Worm (Caenorhabditis elegans): ENCODE measurements around the gene gtf-2H3.
A peak's percentile ranks its signal among the peaks of the same experiment; 100 is the strongest.

Gene gtf-2H3

ce11 chrIII:10153003-10153402, 33.1 kb upstream of the gtf-2H3 start (continued):
- TF ChIP-seq ceh-8 (GFP tag; optimal IDR thresholded peaks at IDR 0.05) (peak; percentile 49), lsy-2 (tag; optimal IDR thresholded peaks at IDR 0.05) (peak; percentile 37 to 64), lir-3 (tag; optimal IDR thresholded peaks at IDR 0.05; ENCODE audit: poor library complexity) (peak; percentile 23), xbp-1 (tag; optimal IDR thresholded peaks at IDR 0.05) (peak; percentile 1), ceh-82 (tag; optimal IDR thresholded peaks at IDR 0.05) (peak in 2 of 3 experiments; percentile 7 to 71), fkh-10 (GFP tag; optimal IDR thresholded peaks at IDR 0.05) (peak; percentile 79), C34B4.2 (tag; optimal IDR thresholded peaks at IDR 0.05) (no peak)

- TF ChIP-seq nhr-237 (tag; optimal IDR thresholded peaks at IDR 0.05) (no peak), unc-86 (tag; optimal IDR thresholded peaks at IDR 0.05) (no peak), nhr-20 (tag; optimal IDR thresholded peaks at IDR 0.05) (no peak), mef-2 (tag; optimal IDR thresholded peaks at IDR 0.05) (no peak), blmp-1 (tag; optimal IDR thresholded peaks at IDR 0.05) (no peak), nhr-47 (tag; optimal IDR thresholded peaks at IDR 0.05) (no peak), hlh-4 (tag; optimal IDR thresholded peaks at IDR 0.05) (no peak), unc-130 (tag; optimal IDR thresholded peaks at IDR 0.05) (no peak), lsy-2 (tag; optimal IDR thresholded peaks at IDR 0.05) (no peak), fkh-10 (GFP tag; optimal IDR thresholded peaks at IDR 0.05) (no peak), irx-1 (tag; optimal IDR thresholded peaks at IDR 0.05) (no peak), ets-5 (GFP tag; IDR thresholded peaks at IDR 0.05) (no peak), xbp-1 (tag; optimal IDR thresholded peaks at IDR 0.05) (no peak)
Observed at ce11 chrIII:10152495-10152894, 32.5 kb upstream of the gtf-2H3 start, which contains the start of gene nac-3. Gene nac-3, plus strand, starts transcription at chrIII:10152795.

ce11 chrIII:10151719-10152118, 31.8 kb upstream of the gtf-2H3 start:
- no peak for TF ChIP-seq efl-1 (optimal IDR thresholded peaks at IDR 0.05)
- peak in 1 of 2 experiments; percentile 14 for TF ChIP-seq efl-1 (GFP tag; optimal IDR thresholded peaks at IDR 0.05 in 1 of 2)
- TF ChIP-seq aha-1 (tag; optimal IDR thresholded peaks at IDR 0.05) = no peak
- TF ChIP-seq aly-2 (tag; optimal IDR thresholded peaks at IDR 0.05) = no peak
- no peak for TF ChIP-seq snpc-4 (tag; optimal IDR thresholded peaks at IDR 0.05)
- no peak for TF ChIP-seq egl-27 (tag; optimal IDR thresholded peaks at IDR 0.05)
- peak; percentile 29; the same call in 1 of the 2 replicates for TF ChIP-seq nhr-19 (GFP tag; conservative IDR thresholded peaks at IDR 0.05)
- peak; percentile 31 for TF ChIP-seq nhr-71 (tag; optimal IDR thresholded peaks at IDR 0.05)
- no peak for TF ChIP-seq C16A3.4 (tag; optimal IDR thresholded peaks at IDR 0.05)
- TF ChIP-seq nhr-28 (tag; optimal IDR thresholded peaks at IDR 0.05) = no peak
- TF ChIP-seq mef-2 (tag; optimal IDR thresholded peaks at IDR 0.05) = no peak
- peak; percentile 88 for TF ChIP-seq lin-14 (GFP tag; optimal IDR thresholded peaks at IDR 0.05)
- TF ChIP-seq ces-1 (GFP tag; optimal IDR thresholded peaks at IDR 0.05) = peak; percentile 26
- peak; percentile 8 for TF ChIP-seq ztf-4 (tag; optimal IDR thresholded peaks at IDR 0.05)
- peak; percentile 11 for TF ChIP-seq mep-1 (tag; optimal IDR thresholded peaks at IDR 0.05)
- TF ChIP-seq ceh-82 (tag; optimal IDR thresholded peaks at IDR 0.05) = peak in 2 of 3 experiments; percentile 10 to 49
- TF ChIP-seq fkh-8 (tag; optimal IDR thresholded peaks at IDR 0.05) = peak; percentile 73
- peak; percentile 13 for TF ChIP-seq snu-23 (GFP tag; optimal IDR thresholded peaks at IDR 0.05)
- TF ChIP-seq lsy-2 (tag; optimal IDR thresholded peaks at IDR 0.05) = peak in 1 of 2 experiments; percentile 26
- TF ChIP-seq F16B12.6 (tag; optimal IDR thresholded peaks at IDR 0.05) = no peak
- no peak for TF ChIP-seq lin-39 (tag; optimal IDR thresholded peaks at IDR 0.05)
- no peak for TF ChIP-seq sptf-1 (tag; optimal IDR thresholded peaks at IDR 0.05)
- no peak for TF ChIP-seq dpl-1 (GFP tag; optimal IDR thresholded peaks at IDR 0.05)
- peak in 1 of 2 experiments; percentile 39 for TF ChIP-seq lin-35 (GFP tag; optimal IDR thresholded peaks at IDR 0.05)
- peak; percentile 42 for TF ChIP-seq rnt-1 (tag; optimal IDR thresholded peaks at IDR 0.05)
- peak; percentile 35 for TF ChIP-seq fkh-10 (GFP tag; optimal IDR thresholded peaks at IDR 0.05)

ce11 chrIII:10150710-10151109, 30.8 kb upstream of the gtf-2H3 start:
- TF ChIP-seq sox-4 (tag; optimal IDR thresholded peaks at IDR 0.05) = peak; percentile 77
- TF ChIP-seq nhr-77 (tag; optimal IDR thresholded peaks at IDR 0.05) = no peak
- peak; percentile 8 for TF ChIP-seq snu-23 (GFP tag; optimal IDR thresholded peaks at IDR 0.05)
- no peak for TF ChIP-seq lin-39 (tag; optimal IDR thresholded peaks at IDR 0.05)
- peak; percentile 40 for TF ChIP-seq pax-3 (tag; optimal IDR thresholded peaks at IDR 0.05)
- no peak for TF ChIP-seq ceh-82 (tag; optimal IDR thresholded peaks at IDR 0.05)
- peak; percentile 67 for TF ChIP-seq nhr-71 (tag; optimal IDR thresholded peaks at IDR 0.05)
- TF ChIP-seq fkh-8 (tag; optimal IDR thresholded peaks at IDR 0.05) = peak; percentile 93
- TF ChIP-seq lin-35 (GFP tag; optimal IDR thresholded peaks at IDR 0.05) = peak in 1 of 2 experiments; percentile 1
- peak; percentile 32 for TF ChIP-seq swsn-7 (tag; optimal IDR thresholded peaks at IDR 0.05)
- no peak for TF ChIP-seq skn-1 (tag; optimal IDR thresholded peaks at IDR 0.05)
- TF ChIP-seq efl-1 (optimal IDR thresholded peaks at IDR 0.05) = no peak
- peak in 1 of 2 experiments; percentile 80 for TF ChIP-seq efl-1 (GFP tag; optimal IDR thresholded peaks at IDR 0.05 in 1 of 2)
- TF ChIP-seq nhr-47 (tag; optimal IDR thresholded peaks at IDR 0.05) = peak; percentile 61
- TF ChIP-seq lin-14 (GFP tag; optimal IDR thresholded peaks at IDR 0.05) = peak; percentile 51
- TF ChIP-seq lsy-2 (tag; optimal IDR thresholded peaks at IDR 0.05) = peak; percentile 14 to 44
- TF ChIP-seq zag-1 (tag; optimal IDR thresholded peaks at IDR 0.05) = no peak
- peak; percentile 60 for TF ChIP-seq dsc-1 (tag; optimal IDR thresholded peaks at IDR 0.05)

Data from whole organism, L1 larva.